Fruit fly (Drosophila melanogaster): ENCODE results near the gene hog.

dm6 chrX:14738420-14738819 is 19.7 kb upstream of the hog start:
- TF ChIP-seq CTCF (optimal IDR thresholded peaks at IDR 0.05): no peak
- TF ChIP-seq CG8478 (optimal IDR thresholded peaks at IDR 0.05): no peak

All from S2 (cell line).